Worm (Caenorhabditis elegans) whole organism, L1 larva: ENCODE results near the gene F44B9.2.

Experiments
- C04F5.9 ChIP-seq: sonication (generic microtip); optimal IDR thresholded peaks from 2 replicates; lab custom pipeline; 2016; ENCODE audit warnings: missing genetic modification characterization, missing compliant biosample characterization
- C34B4.2 ChIP-seq: sonication (generic microtip); optimal IDR thresholded peaks from 2 replicates; lab custom pipeline; 2017; ENCODE audit warnings: mild to moderate bottlenecking, missing genetic modification characterization, missing compliant biosample characterization
- F16B12.6 ChIP-seq: fragments of 150-350 bp; optimal IDR thresholded peaks from 2 replicates; lab custom pipeline; 2014; ENCODE audit warnings: missing biosample characterization, missing genetic modification characterization
- Y116A8C.19 ChIP-seq: sonication (generic microtip); optimal IDR thresholded peaks from 2 replicates; lab custom pipeline; 2016; ENCODE audit warnings: missing compliant biosample characterization, missing genetic modification characterization, borderline replicate concordance
- aly-2 ChIP-seq: fragments of 150-350 bp; optimal IDR thresholded peaks from 2 replicates; lab custom pipeline; 2014; ENCODE audit warnings: missing biosample characterization, missing genetic modification characterization
- ama-1 ChIP-seq: fragments of 150-350 bp; optimal IDR thresholded peaks from 2 replicates; lab custom pipeline; 2014
- blmp-1 ChIP-seq: fragments of 150-350 bp; optimal IDR thresholded peaks from 2 replicates; lab custom pipeline; 2014; ENCODE audit warnings: missing biosample characterization, missing genetic modification characterization
- ceh-90 ChIP-seq: sonication (generic microtip); optimal IDR thresholded peaks from 2 replicates; lab custom pipeline; 2016; ENCODE audit warnings: missing genetic modification characterization, missing compliant biosample characterization
- ces-1 ChIP-seq: fragments of 150-350 bp; optimal IDR thresholded peaks from 2 replicates; lab custom pipeline; 2014; ENCODE audit warnings: missing biosample characterization, missing genetic modification reagents, missing genetic modification characterization
- efl-1 ChIP-seq, 4 experiments: fragments of 150-350 bp; optimal IDR thresholded peaks in 3 of 4; peaks in 1 of 4; 1 replicate in 1 of 4; 2 replicates in 3 of 4; lab custom pipeline; 2014; ENCODE audit warnings: missing biosample characterization in 2 of 4, missing genetic modification characterization in 2 of 4, missing genetic modification reagents in 2 of 4
- efl-3 ChIP-seq: fragments of 200-800 bp; sonication (Bioruptor generic); optimal IDR thresholded peaks from 2 replicates; lab custom pipeline; 2018; ENCODE audit warnings: mild to moderate bottlenecking, missing genetic modification characterization, missing compliant biosample characterization
- egl-13 ChIP-seq: sonication (generic microtip); optimal IDR thresholded peaks from 2 replicates; lab custom pipeline; 2016; ENCODE audit warnings: missing genotype, missing genetic modification reagents, missing genetic modification characterization, missing compliant biosample characterization
- egl-27 ChIP-seq, 2 experiments: fragments of 150-350 bp in 1 of 2; sonication (generic microtip); optimal IDR thresholded peaks; 3 replicates each; lab custom pipeline; 2017 to 2018; ENCODE audit warnings: missing biosample characterization in 2 of 2, missing genetic modification characterization in 2 of 2, missing genetic modification reagents in 2 of 2
- elt-3 ChIP-seq, 6 experiments: fragments of 150-350 bp in 1 of 6; sonication (generic microtip); optimal IDR thresholded peaks; 2 replicates each; lab custom pipeline; 2017 to 2018; ENCODE audit warnings: missing biosample characterization in 6 of 6, missing genetic modification characterization in 6 of 6, inconsistent platforms in 1 of 6
- fkh-4 ChIP-seq: sonication (generic microtip); optimal IDR thresholded peaks from 2 replicates; lab custom pipeline; 2016; ENCODE audit warnings: missing compliant biosample characterization, missing genetic modification characterization, borderline replicate concordance
- hlh-17 ChIP-seq: fragments of 200-800 bp; sonication (Bioruptor generic); optimal IDR thresholded peaks from 2 replicates; lab custom pipeline; 2018; ENCODE audit warnings: missing genetic modification characterization, mild to moderate bottlenecking, missing compliant biosample characterization, moderate library complexity, borderline replicate concordance
- irx-1 ChIP-seq: sonication (generic microtip); optimal IDR thresholded peaks from 2 replicates; lab custom pipeline; 2016; ENCODE audit warnings: missing genetic modification characterization, missing compliant biosample characterization
- lin-13 ChIP-seq: fragments of 150-350 bp; optimal IDR thresholded peaks from 2 replicates; lab custom pipeline; 2014; ENCODE audit warnings: missing biosample characterization, missing genetic modification reagents, missing genetic modification characterization
- lin-15B ChIP-seq: fragments of 150-350 bp; sonication (generic microtip); optimal IDR thresholded peaks from 3 replicates; lab custom pipeline; 2014; ENCODE audit warnings: missing biosample characterization, missing genetic modification characterization
- lin-35 ChIP-seq, 2 experiments: fragments of 150-350 bp; optimal IDR thresholded peaks; 2 replicates each; lab custom pipeline; 2014; ENCODE audit warnings: missing biosample characterization in 2 of 2, missing genetic modification characterization in 2 of 2, missing genetic modification reagents in 2 of 2
- lin-39 ChIP-seq: fragments of 150-350 bp; optimal IDR thresholded peaks from 2 replicates; lab custom pipeline; 2014; ENCODE audit warnings: missing biosample characterization, missing genetic modification reagents, missing genetic modification characterization
- lir-3 ChIP-seq: sonication (generic microtip); optimal IDR thresholded peaks from 2 replicates; lab custom pipeline; 2016; ENCODE audit warnings: mild to moderate bottlenecking, missing genetic modification characterization, moderate library complexity, missing compliant biosample characterization; ENCODE audit not compliant: poor library complexity
- lsy-2 ChIP-seq, 2 experiments: fragments of 150-350 bp; optimal IDR thresholded peaks; 2 replicates each; lab custom pipeline; 2014; ENCODE audit warnings: missing biosample characterization in 2 of 2, missing genetic modification characterization in 2 of 2
- nhr-11 ChIP-seq: fragments of 150-350 bp; optimal IDR thresholded peaks from 2 replicates; lab custom pipeline; 2014; ENCODE audit warnings: missing biosample characterization, missing genetic modification characterization
- nhr-12 ChIP-seq: sonication (generic microtip); optimal IDR thresholded peaks from 2 replicates; lab custom pipeline; 2017; ENCODE audit warnings: missing biosample characterization, missing genetic modification characterization
- nhr-19 ChIP-seq: fragments of 200-800 bp; sonication (Bioruptor generic); conservative IDR thresholded peaks from 2 replicates; pipeline ENCODE4 v1.3.6; 2022; ENCODE audit warnings: missing genetic modification characterization, missing compliant biosample characterization
- nhr-20 ChIP-seq: sonication (generic microtip); optimal IDR thresholded peaks from 2 replicates; lab custom pipeline; 2016; ENCODE audit warnings: mild to moderate bottlenecking, missing genetic modification characterization, missing compliant biosample characterization
- nhr-28 ChIP-seq: fragments of 150-350 bp; optimal IDR thresholded peaks from 2 replicates; lab custom pipeline; 2014; ENCODE audit warnings: missing biosample characterization, missing genetic modification characterization
- nhr-76 ChIP-seq: sonication (generic microtip); optimal IDR thresholded peaks from 2 replicates; lab custom pipeline; 2017; ENCODE audit warnings: missing biosample characterization, missing genetic modification characterization
- nhr-77 ChIP-seq: fragments of 150-350 bp; optimal IDR thresholded peaks from 2 replicates; lab custom pipeline; 2014; ENCODE audit warnings: missing biosample characterization, missing genetic modification characterization
- nhr-84 ChIP-seq: sonication (generic microtip); optimal IDR thresholded peaks from 2 replicates; lab custom pipeline; 2017; ENCODE audit warnings: missing biosample characterization, missing genetic modification characterization
- nhr-85 ChIP-seq: sonication (generic microtip); peaks from one replicate; lab custom pipeline; 2016; ENCODE audit warnings: missing genetic modification characterization, inconsistent platforms, missing compliant biosample characterization
- nhr-90 ChIP-seq: sonication (generic microtip); optimal IDR thresholded peaks from 2 replicates; lab custom pipeline; 2016; ENCODE audit warnings: mild to moderate bottlenecking, missing genetic modification characterization, missing compliant biosample characterization; ENCODE audit not compliant: poor library complexity
- pag-3 ChIP-seq: sonication (generic microtip); optimal IDR thresholded peaks from 2 replicates; lab custom pipeline; 2017; ENCODE audit warnings: missing genetic modification characterization, mild to moderate bottlenecking, missing compliant biosample characterization, antibody characterized with exemption, borderline replicate concordance; ENCODE audit not compliant: insufficient read depth
- pax-3 ChIP-seq: fragments of 200-800 bp; sonication (Bioruptor generic); optimal IDR thresholded peaks from 2 replicates; lab custom pipeline; 2018; ENCODE audit warnings: mild to moderate bottlenecking, missing genetic modification characterization, moderate library complexity, missing compliant biosample characterization
- skn-1 ChIP-seq: fragments of 150-350 bp; optimal IDR thresholded peaks from 2 replicates; lab custom pipeline; 2014; ENCODE audit warnings: missing biosample characterization, missing genetic modification characterization
- snpc-4 ChIP-seq: fragments of 150-350 bp; optimal IDR thresholded peaks from 2 replicates; lab custom pipeline; 2014; ENCODE audit warnings: missing biosample characterization, missing genetic modification characterization
- sox-4 ChIP-seq: sonication (generic microtip); optimal IDR thresholded peaks from 2 replicates; lab custom pipeline; 2016; ENCODE audit warnings: missing genetic modification characterization, missing compliant biosample characterization
- sup-37 ChIP-seq: fragments of 200-800 bp; sonication (Bioruptor generic); optimal IDR thresholded peaks from 2 replicates; lab custom pipeline; 2018; ENCODE audit warnings: mild to moderate bottlenecking, missing genetic modification characterization, missing compliant biosample characterization
- swsn-7 ChIP-seq: sonication (generic microtip); optimal IDR thresholded peaks from 2 replicates; lab custom pipeline; 2016; ENCODE audit warnings: missing genetic modification characterization, missing compliant biosample characterization
- tbx-2 ChIP-seq: sonication (generic microtip); optimal IDR thresholded peaks from 2 replicates; lab custom pipeline; 2016; ENCODE audit warnings: missing genetic modification characterization, missing compliant biosample characterization
- unc-62 ChIP-seq: fragments of 150-350 bp; optimal IDR thresholded peaks from 2 replicates; lab custom pipeline; 2014; ENCODE audit warnings: missing biosample characterization, missing genetic modification reagents, missing genetic modification characterization
- unc-86 ChIP-seq: sonication (generic microtip); optimal IDR thresholded peaks from 2 replicates; lab custom pipeline; 2016; ENCODE audit warnings: missing genetic modification characterization, missing compliant biosample characterization
- ztf-4 ChIP-seq: fragments of 150-350 bp; optimal IDR thresholded peaks from 2 replicates; lab custom pipeline; 2014; ENCODE audit warnings: missing biosample characterization, missing genetic modification characterization

F44B9.2 gene

ce11 chrIII:7973201-7973767 is 49.0 kb upstream of the F44B9.2 start, which contains the start of the genes eef-1B.1 and aco-2 (continued):
- peak; percentile 82 for TF ChIP-seq egl-13 (tag; lab: Kevin White, UChicago)
- TF ChIP-seq nhr-28 (tag; lab: Kevin White, UChicago): no peak
- TF ChIP-seq skn-1 (tag; lab: Kevin White, UChicago): peak; percentile 90
- no peak for TF ChIP-seq ceh-90 (tag; lab: Kevin White, UChicago)
- no peak for TF ChIP-seq C34B4.2
- TF ChIP-seq C04F5.9 (tag; lab: Kevin White, UChicago): peak; percentile 69
- peak; percentile 94 to 96 for TF ChIP-seq lsy-2 (tag; optimal IDR thresholded peaks at IDR 0.05; lab: Kevin White, UChicago)
- peak; percentile 90 for TF ChIP-seq unc-86 (tag; lab: Kevin White, UChicago)
- peak; percentile 96 for TF ChIP-seq nhr-19 (GFP tag; lab: Robert Waterston, UW)
- no peak for TF ChIP-seq pag-3 (tag; lab: Kevin White, UChicago)
- TF ChIP-seq ztf-4 (tag; lab: Kevin White, UChicago): peak; percentile 89
- TF ChIP-seq snpc-4 (tag; lab: Kevin White, UChicago): peak; percentile 85
- TF ChIP-seq lin-13: peak; percentile 96
- peak; percentile 95 for TF ChIP-seq tbx-2
- TF ChIP-seq irx-1 (tag; lab: Kevin White, UChicago): peak; percentile 78
- TF ChIP-seq aly-2 (tag; lab: Kevin White, UChicago): peak; percentile 38
- TF ChIP-seq blmp-1 (tag; lab: Kevin White, UChicago): peak; percentile 95
- peak; percentile 26 for TF ChIP-seq fkh-4 (tag; lab: Kevin White, UChicago)
- TF ChIP-seq F16B12.6 (tag; lab: Kevin White, UChicago): peak; percentile 73
- peak; percentile 78 for TF ChIP-seq pax-3 (tag; lab: Kevin White, UChicago)
- TF ChIP-seq nhr-12 (tag; lab: Kevin White, UChicago): no peak
- TF ChIP-seq nhr-90 (tag; lab: Kevin White, UChicago): peak; percentile 95
- TF ChIP-seq lir-3 (tag; lab: Kevin White, UChicago): peak; percentile 63
- TF ChIP-seq lin-15B: peak; percentile 84
- TF ChIP-seq egl-27 (tag; optimal IDR thresholded peaks at IDR 0.05; lab: Kevin White, UChicago): no peak
- no peak for TF ChIP-seq ces-1
- peak; percentile 70 for TF ChIP-seq sox-4 (tag; lab: Kevin White, UChicago)
- TF ChIP-seq efl-3: no peak
- TF ChIP-seq nhr-20: peak; percentile 97
- peak; percentile 94 to 95 for TF ChIP-seq lin-35 (GFP tag; optimal IDR thresholded peaks at IDR 0.05; lab: Kevin White, UChicago)
- peak; percentile 91 to 93 for TF ChIP-seq efl-1 (optimal IDR thresholded peaks at IDR 0.05; lab: Kevin White, UChicago)
- TF ChIP-seq efl-1 (GFP tag; optimal IDR thresholded peaks at IDR 0.05 in 1 of 2; lab: Kevin White, UChicago): peak; percentile 83 to 98
- TF ChIP-seq nhr-77 (tag; lab: Kevin White, UChicago): peak; percentile 87
- no peak for TF ChIP-seq unc-62 (GFP tag; lab: Kevin White, UChicago)
- no peak for TF ChIP-seq nhr-76 (tag; lab: Kevin White, UChicago)
- TF ChIP-seq swsn-7 (tag; lab: Kevin White, UChicago): peak; percentile 95
- peak; percentile 71 for TF ChIP-seq sup-37 (GFP tag; lab: Kevin White, UChicago)
- TF ChIP-seq ama-1 (lab: Kevin White, UChicago): peak; percentile 53
- no peak for TF ChIP-seq Y116A8C.19
- TF ChIP-seq nhr-84 (tag; lab: Kevin White, UChicago): no peak
- no peak for TF ChIP-seq hlh-17 (GFP tag; lab: Kevin White, UChicago)
- TF ChIP-seq elt-3 (tag; optimal IDR thresholded peaks at IDR 0.05; lab: Kevin White, UChicago): peak in 5 of 6 experiments; percentile 53 to 97 (median 75)
- TF ChIP-seq nhr-11: peak; percentile 43
- TF ChIP-seq nhr-85 (tag; lab: Kevin White, UChicago): peak; percentile 97
- TF ChIP-seq lin-39 (tag; lab: Kevin White, UChicago): peak; percentile 69
